Worm (Caenorhabditis elegans): Measurements from ENCODE around the gene mab-23.

The mab-23 gene

ce11 chrV:10661417-10661945 lies 28.6 kb downstream of the mab-23 start, which contains the start of gene sqv-4:
sqv-4 (minus strand) TSS chrV:10661467.
- TF ChIP-seq cog-1 (tag; optimal IDR thresholded peaks at IDR 0.05) (no peak), ref-1 (GFP tag; conservative IDR thresholded peaks at IDR 0.05) (no peak), ztf-23 (GFP tag; IDR thresholded peaks at IDR 0.05) (no peak), ztf-29 (GFP tag; IDR thresholded peaks at IDR 0.05) (no peak), T22C8.4 (GFP tag; IDR thresholded peaks at IDR 0.05) (no peak), med-1 (GFP tag; optimal IDR thresholded peaks at IDR 0.05; ENCODE audit: insufficient read depth) (no peak), flt-1 (GFP tag; IDR thresholded peaks at IDR 0.05) (no peak), klf-2 (GFP tag; conservative IDR thresholded peaks at IDR 0.05) (no peak), tab-1 (GFP tag; IDR thresholded peaks at IDR 0.05) (no peak)

ce11 chrV:10662000-10662399 lies 29.1 kb downstream of the mab-23 start:
- TF ChIP-seq T22C8.4 (GFP tag; IDR thresholded peaks at IDR 0.05) (no peak), flt-1 (GFP tag; IDR thresholded peaks at IDR 0.05) (no peak), tab-1 (GFP tag; IDR thresholded peaks at IDR 0.05) (no peak), ref-1 (GFP tag; conservative IDR thresholded peaks at IDR 0.05) (no peak), cog-1 (tag; optimal IDR thresholded peaks at IDR 0.05) (no peak), ztf-29 (GFP tag; IDR thresholded peaks at IDR 0.05) (no peak), klf-2 (GFP tag; conservative IDR thresholded peaks at IDR 0.05) (no peak), med-1 (GFP tag; optimal IDR thresholded peaks at IDR 0.05; ENCODE audit: insufficient read depth) (no peak), ztf-23 (GFP tag; IDR thresholded peaks at IDR 0.05) (no peak)

ce11 chrV:10664271-10664670 lies 31.4 kb downstream of the mab-23 start:
- no peak for TF ChIP-seq ref-1 (GFP tag; conservative IDR thresholded peaks at IDR 0.05)

DNA sequence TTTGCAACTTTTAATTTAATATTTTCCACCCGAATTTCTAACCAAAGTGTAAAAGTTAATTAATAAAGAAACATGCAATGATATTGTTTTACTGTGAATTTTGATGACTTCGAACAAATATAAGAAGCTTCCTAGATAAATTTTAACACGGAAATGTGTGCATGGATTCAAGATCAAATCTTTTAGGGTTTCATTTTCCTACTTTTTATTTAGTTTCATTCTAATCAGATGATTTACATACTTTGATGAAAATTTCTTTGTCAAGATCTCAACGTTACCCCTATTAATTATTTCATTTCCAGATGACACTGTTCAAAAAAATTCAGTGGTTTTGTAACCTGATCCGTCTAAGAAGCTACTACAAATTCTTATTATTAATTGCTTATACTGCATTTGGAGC lies 34.4 kb downstream of the mab-23 start, which contains the start of gene twk-12:
TSS of gene twk-12 (plus strand) at position 301 of the 400 bp plus-strand sequence.
- TF ChIP-seq tab-1 (GFP tag; IDR thresholded peaks at IDR 0.05) (no peak), klf-2 (GFP tag; conservative IDR thresholded peaks at IDR 0.05) (no peak), med-1 (GFP tag; optimal IDR thresholded peaks at IDR 0.05; ENCODE audit: insufficient read depth) (no peak), ztf-23 (GFP tag; IDR thresholded peaks at IDR 0.05) (no peak), flt-1 (GFP tag; IDR thresholded peaks at IDR 0.05) (no peak), ref-1 (GFP tag; conservative IDR thresholded peaks at IDR 0.05) (no peak), ztf-29 (GFP tag; IDR thresholded peaks at IDR 0.05) (no peak), cog-1 (tag; optimal IDR thresholded peaks at IDR 0.05) (no peak), T22C8.4 (GFP tag; IDR thresholded peaks at IDR 0.05) (no peak)

DNA sequence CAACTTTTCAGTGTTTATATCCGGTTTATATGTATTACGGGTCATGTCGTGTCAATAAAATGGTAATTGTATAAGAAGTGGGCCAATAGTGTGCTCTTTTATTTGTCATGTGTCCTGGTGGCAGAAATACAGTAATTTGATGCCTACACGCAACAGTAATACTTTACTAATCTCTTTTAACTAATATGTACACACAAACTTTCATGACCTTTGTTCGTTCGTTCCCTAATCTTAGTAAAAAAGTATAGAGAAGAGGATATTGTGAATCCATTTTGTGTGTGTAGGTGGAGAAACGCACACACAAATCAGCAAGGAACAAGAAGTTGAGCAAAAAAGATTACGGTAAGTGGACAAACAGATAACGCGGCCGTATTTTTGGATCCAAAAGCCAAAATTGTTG lies 38.0 kb downstream of the mab-23 start:
- TF ChIP-seq ref-1 (GFP tag; conservative IDR thresholded peaks at IDR 0.05): no peak

DNA sequence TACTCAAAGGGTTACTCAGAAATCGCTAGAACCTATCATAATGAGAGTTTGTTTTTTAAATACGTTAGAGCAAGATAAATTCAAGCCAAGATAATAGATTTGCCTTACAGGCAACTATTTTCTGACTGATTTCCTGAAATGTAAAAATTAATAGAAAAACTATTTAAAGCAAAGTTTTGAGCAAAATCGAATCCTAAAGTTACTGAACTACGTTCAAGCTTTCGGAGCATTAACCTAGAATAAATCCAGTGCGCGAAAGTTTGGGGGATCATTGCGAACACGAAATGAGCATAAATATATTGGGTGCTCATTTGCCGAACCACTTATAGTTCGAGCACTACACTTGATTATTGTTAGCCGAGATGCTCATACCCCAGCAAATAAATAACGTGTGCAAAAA lies 38.8 kb downstream of the mab-23 start, which contains the start of gene ceh-22:
TSS of gene ceh-22 (plus strand) at position 301 of the 400 bp plus-strand sequence.
- TF ChIP-seq ztf-23 (GFP tag; IDR thresholded peaks at IDR 0.05) (no peak), ztf-29 (GFP tag; IDR thresholded peaks at IDR 0.05) (no peak), cog-1 (tag; optimal IDR thresholded peaks at IDR 0.05) (no peak), T22C8.4 (GFP tag; IDR thresholded peaks at IDR 0.05) (no peak), flt-1 (GFP tag; IDR thresholded peaks at IDR 0.05) (no peak), ref-1 (GFP tag; conservative IDR thresholded peaks at IDR 0.05) (no peak), tab-1 (GFP tag; IDR thresholded peaks at IDR 0.05) (no peak), med-1 (GFP tag; optimal IDR thresholded peaks at IDR 0.05; ENCODE audit: insufficient read depth) (no peak)

- no peak for TF ChIP-seq cog-1 (tag; optimal IDR thresholded peaks at IDR 0.05)
- TF ChIP-seq med-1 (GFP tag; optimal IDR thresholded peaks at IDR 0.05; ENCODE audit: insufficient read depth): no peak
- no peak for TF ChIP-seq flt-1 (GFP tag; IDR thresholded peaks at IDR 0.05)
- TF ChIP-seq klf-2 (GFP tag; conservative IDR thresholded peaks at IDR 0.05): no peak
- no peak for TF ChIP-seq ref-1 (GFP tag; conservative IDR thresholded peaks at IDR 0.05)
- TF ChIP-seq ztf-29 (GFP tag; IDR thresholded peaks at IDR 0.05): no peak
- no peak for TF ChIP-seq tab-1 (GFP tag; IDR thresholded peaks at IDR 0.05)
- TF ChIP-seq T22C8.4 (GFP tag; IDR thresholded peaks at IDR 0.05): no peak
- no peak for TF ChIP-seq ztf-23 (GFP tag; IDR thresholded peaks at IDR 0.05)
These were observed 39.7 kb downstream of the mab-23 start for ce11 chrV:10672601-10673000.

DNA sequence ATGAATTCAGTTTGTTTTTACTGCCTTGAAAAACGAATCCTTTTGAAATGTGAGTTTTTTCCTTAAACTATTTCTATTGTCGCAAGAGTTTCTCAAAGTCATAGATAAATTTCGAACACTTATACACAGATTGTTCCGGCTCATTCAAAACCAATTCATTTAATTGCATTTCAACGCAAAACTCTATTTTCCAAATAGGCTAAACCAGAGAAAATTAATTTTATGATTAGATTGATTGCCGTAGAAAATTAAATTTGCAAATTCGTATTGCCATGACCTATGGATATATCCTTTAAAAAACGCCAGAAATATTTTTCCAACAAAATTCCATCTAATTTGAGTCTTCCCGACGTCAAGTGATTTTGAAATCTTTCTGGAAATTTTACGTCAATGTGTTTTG lies 43.1 kb downstream of the mab-23 start:
- TF ChIP-seq tab-1 (GFP tag; IDR thresholded peaks at IDR 0.05) (no peak), ref-1 (GFP tag; conservative IDR thresholded peaks at IDR 0.05) (no peak), T22C8.4 (GFP tag; IDR thresholded peaks at IDR 0.05) (no peak), klf-2 (GFP tag; conservative IDR thresholded peaks at IDR 0.05) (no peak), med-1 (GFP tag; optimal IDR thresholded peaks at IDR 0.05; ENCODE audit: insufficient read depth) (no peak), flt-1 (GFP tag; IDR thresholded peaks at IDR 0.05) (no peak), cog-1 (tag; optimal IDR thresholded peaks at IDR 0.05) (no peak), ztf-29 (GFP tag; IDR thresholded peaks at IDR 0.05) (no peak), ztf-23 (GFP tag; IDR thresholded peaks at IDR 0.05) (no peak)

DNA sequence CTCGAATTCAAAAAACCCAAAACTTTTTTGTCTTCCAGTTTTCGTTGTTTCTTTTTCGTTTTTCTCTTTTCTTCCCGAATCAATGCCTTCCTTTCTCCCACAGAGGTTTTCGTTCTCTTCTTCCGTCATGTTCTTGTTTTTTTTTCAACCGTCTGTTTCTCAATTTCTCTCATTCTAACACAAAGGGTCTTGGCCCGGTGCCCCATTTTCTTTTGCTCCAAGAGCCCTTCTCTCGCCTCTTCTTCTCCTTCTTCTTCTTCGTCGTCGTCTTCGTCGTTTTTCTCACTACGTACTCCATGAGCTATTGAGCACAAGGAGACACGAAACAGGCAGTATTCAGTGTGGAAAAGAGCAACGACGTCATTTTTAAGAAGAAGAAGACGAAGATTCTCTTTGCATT lies 44.6 kb downstream of the mab-23 start:
- TF ChIP-seq med-1 (GFP tag; optimal IDR thresholded peaks at IDR 0.05; ENCODE audit: insufficient read depth) (no peak), ztf-23 (GFP tag; IDR thresholded peaks at IDR 0.05) (no peak), klf-2 (GFP tag; conservative IDR thresholded peaks at IDR 0.05) (no peak), flt-1 (GFP tag; IDR thresholded peaks at IDR 0.05) (no peak), ztf-29 (GFP tag; IDR thresholded peaks at IDR 0.05) (no peak), tab-1 (GFP tag; IDR thresholded peaks at IDR 0.05) (no peak), T22C8.4 (GFP tag; IDR thresholded peaks at IDR 0.05) (no peak), ref-1 (GFP tag; conservative IDR thresholded peaks at IDR 0.05) (no peak), cog-1 (tag; optimal IDR thresholded peaks at IDR 0.05) (no peak)

ce11 chrV:10679080-10679479 lies 46.2 kb downstream of the mab-23 start:
- TF ChIP-seq ref-1 (GFP tag; conservative IDR thresholded peaks at IDR 0.05): no peak
- no peak for TF ChIP-seq tab-1 (GFP tag; IDR thresholded peaks at IDR 0.05)
- TF ChIP-seq T22C8.4 (GFP tag; IDR thresholded peaks at IDR 0.05): no peak
- no peak for TF ChIP-seq klf-2 (GFP tag; conservative IDR thresholded peaks at IDR 0.05)
- no peak for TF ChIP-seq cog-1 (tag; optimal IDR thresholded peaks at IDR 0.05)
- no peak for TF ChIP-seq ztf-29 (GFP tag; IDR thresholded peaks at IDR 0.05)
- no peak for TF ChIP-seq ztf-23 (GFP tag; IDR thresholded peaks at IDR 0.05)
- no peak for TF ChIP-seq flt-1 (GFP tag; IDR thresholded peaks at IDR 0.05)
- TF ChIP-seq med-1 (GFP tag; optimal IDR thresholded peaks at IDR 0.05; ENCODE audit: insufficient read depth): no peak

All from whole organism, midembryonic.